Fruit fly (Drosophila melanogaster): Measurements from ENCODE around the gene Diap1.

Gene Diap1

DNA sequence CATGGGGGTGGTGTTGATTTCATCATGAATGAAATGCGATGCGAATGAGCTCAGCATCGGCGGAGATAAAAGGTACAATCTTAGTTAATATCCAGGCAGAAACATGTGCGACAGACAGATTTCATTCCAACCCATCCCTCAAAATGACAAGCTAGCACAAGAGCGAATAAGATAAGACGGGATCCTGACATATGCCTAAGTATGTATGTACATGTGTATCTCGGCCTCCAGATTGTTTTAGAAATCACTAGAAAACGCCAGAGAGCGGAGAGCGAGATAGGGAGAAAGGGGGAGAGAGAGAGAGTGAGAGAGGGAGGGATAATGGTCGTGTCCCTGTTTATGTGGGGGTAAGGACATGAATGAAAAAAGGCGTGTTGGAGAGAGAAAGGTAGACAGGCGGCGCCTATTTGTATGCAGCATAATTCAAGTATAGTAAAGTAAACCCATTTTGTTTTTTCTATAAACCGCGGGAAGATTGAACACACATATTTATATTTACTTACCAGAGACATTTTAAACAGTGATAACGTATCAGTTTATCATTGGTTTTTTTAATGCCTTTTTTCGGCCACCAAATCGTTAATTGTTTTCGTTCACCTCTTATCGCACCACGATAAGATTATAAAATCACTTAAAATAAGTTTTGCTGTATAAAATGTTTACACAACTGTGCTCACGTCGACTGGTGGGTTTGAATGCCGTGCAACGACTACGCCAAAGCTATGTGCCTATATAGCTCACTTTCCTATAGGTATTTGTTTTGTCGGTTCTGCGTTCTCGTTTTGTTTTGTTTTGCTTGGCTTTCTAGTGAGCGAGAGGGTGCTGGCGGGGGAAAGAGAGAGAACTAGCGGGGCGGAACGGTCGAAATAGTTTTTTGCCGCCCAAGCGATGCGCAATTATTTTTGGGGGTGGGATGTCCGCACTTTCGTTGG is 613 bp downstream of the Diap1 start (continued):
- TF ChIP-seq NK7.1 (GFP tag; optimal IDR thresholded peaks at IDR 0.05), result no peak
- TF ChIP-seq salm (tag; optimal IDR thresholded peaks at IDR 0.05), result peak; percentile 34
- TF ChIP-seq Atf-2 (GFP tag; optimal IDR thresholded peaks at IDR 0.05), result no peak
- TF ChIP-seq fd96Cb (tag; optimal IDR thresholded peaks at IDR 0.05), result no peak
- no peak for TF ChIP-seq ewg (GFP tag; optimal IDR thresholded peaks at IDR 0.05)
- peak; percentile 22 for TF ChIP-seq CG12391 (tag; optimal IDR thresholded peaks at IDR 0.05)
- no peak for TF ChIP-seq CG12219 (GFP tag; optimal IDR thresholded peaks at IDR 0.05)
- peak; percentile 60; the same call in 1 of the 2 replicates for TF ChIP-seq seq (GFP tag; IDR thresholded peaks at IDR 0.05)
- no peak for TF ChIP-seq cad (GFP tag; optimal IDR thresholded peaks at IDR 0.05)
- peak; percentile 85 for TF ChIP-seq sqz (GFP tag; optimal IDR thresholded peaks at IDR 0.05)
- TF ChIP-seq Usf (GFP tag; optimal IDR thresholded peaks at IDR 0.05), result no peak
- peak; percentile 22 for TF ChIP-seq CG10431 (GFP tag; optimal IDR thresholded peaks at IDR 0.05)
- TF ChIP-seq CG34224 (GFP tag; IDR thresholded peaks at IDR 0.05; ENCODE audit: partially characterized antibody), result peak; percentile 28; the same call in 2 of the 3 replicates
- TF ChIP-seq inv (GFP tag; IDR thresholded peaks at IDR 0.05; ENCODE audit: partially characterized antibody), result no peak
- 0 out of 2 replicates have a peak, but pooled peaks have one; percentile 4 for TF ChIP-seq sim (GFP tag; IDR thresholded peaks at IDR 0.05)
- TF ChIP-seq Eip74EF (GFP tag; optimal IDR thresholded peaks at IDR 0.05), result peak in 1 of 2 experiments; percentile 52
- no peak for TF ChIP-seq cato (GFP tag; optimal IDR thresholded peaks at IDR 0.05; ENCODE audit: borderline replicate concordance)
- TF ChIP-seq CG4360 (GFP tag; IDR thresholded peaks at IDR 0.05), result 0 out of 2 replicates have a peak, but pooled peaks have one; percentile 13
- no peak for TF ChIP-seq crp (GFP tag; optimal IDR thresholded peaks at IDR 0.05)
- no peak for TF ChIP-seq Neu2 (GFP tag; optimal IDR thresholded peaks at IDR 0.05; ENCODE audit: borderline replicate concordance)
- peak; percentile 12; the same call in 1 of the 2 replicates for TF ChIP-seq CG14441 (GFP tag; IDR thresholded peaks at IDR 0.05)
- no peak for TF ChIP-seq Hr51 (GFP tag; optimal IDR thresholded peaks at IDR 0.05)
- TF ChIP-seq wek (GFP tag; optimal IDR thresholded peaks at IDR 0.05), result peak; percentile 43
- no peak for TF ChIP-seq CG1647 (GFP tag; optimal IDR thresholded peaks at IDR 0.05)
- no peak for TF ChIP-seq stwl (tag; optimal IDR thresholded peaks at IDR 0.05)
- no peak for TF ChIP-seq Rx (GFP tag; IDR thresholded peaks at IDR 0.05)
- peak; percentile 49 for TF ChIP-seq Med (GFP tag)
- peak; percentile 32 for TF ChIP-seq PHDP (tag; optimal IDR thresholded peaks at IDR 0.05)
- no peak for TF ChIP-seq CG4820 (GFP tag; optimal IDR thresholded peaks at IDR 0.05)
- no peak for TF ChIP-seq Max (GFP tag; optimal IDR thresholded peaks at IDR 0.05)
- peak; percentile 6 for TF ChIP-seq CG11398 (GFP tag; optimal IDR thresholded peaks at IDR 0.05)
- no peak for TF ChIP-seq Aef1 (GFP tag; IDR thresholded peaks at IDR 0.05)
- peak; percentile 40 for TF ChIP-seq CG12659 (GFP tag; optimal IDR thresholded peaks at IDR 0.05)
- no peak for TF ChIP-seq gro (GFP tag; optimal IDR thresholded peaks at IDR 0.05)
- TF ChIP-seq tin (GFP tag; optimal IDR thresholded peaks at IDR 0.05), result no peak
- peak; percentile 35; the same call in 1 of the 2 replicates for TF ChIP-seq slbo (GFP tag; IDR thresholded peaks at IDR 0.05)
- TF ChIP-seq da (GFP tag; optimal IDR thresholded peaks at IDR 0.05), result no peak
- TF ChIP-seq Doc2 (GFP tag; IDR thresholded peaks at IDR 0.05), result no peak
- no peak for TF ChIP-seq Spps (tag; optimal IDR thresholded peaks at IDR 0.05)
- peak; percentile 27 for TF ChIP-seq CG10979 (tag; optimal IDR thresholded peaks at IDR 0.05)
- TF ChIP-seq CG32532 (GFP tag; IDR thresholded peaks at IDR 0.05), result no peak
- TF ChIP-seq p53 (GFP tag; optimal IDR thresholded peaks at IDR 0.05), result no peak
- peak; percentile 48 for TF ChIP-seq CG15011 (GFP tag; optimal IDR thresholded peaks at IDR 0.05)
- no peak for TF ChIP-seq pzg (GFP tag; optimal IDR thresholded peaks at IDR 0.05)
- TF ChIP-seq D19B (GFP tag; optimal IDR thresholded peaks at IDR 0.05), result peak; percentile 13
- TF ChIP-seq CG17912 (GFP tag; optimal IDR thresholded peaks at IDR 0.05), result peak; percentile 52
- no peak for TF ChIP-seq Ptx1 (GFP tag; IDR thresholded peaks at IDR 0.05)
- no peak for TF ChIP-seq CG6689 (GFP tag; IDR thresholded peaks at IDR 0.05)
